Worm (Caenorhabditis elegans): ENCODE data around the gene C34D10.5.

ce11 chrX:7998942-7999341, 18.9 kb upstream of the C34D10.5 start:
- TF ChIP-seq W03F9.2 (tag; optimal IDR thresholded peaks at IDR 0.05), result no peak
- TF ChIP-seq dao-5 (tag; optimal IDR thresholded peaks at IDR 0.05), result no peak

Measured in whole organism, L4/young adult.